Worm (Caenorhabditis elegans) whole organism, late embryonic: ENCODE data around the gene C56A3.8.

Source experiments
- C08G9.2 ChIP-seq: sonication (generic microtip); optimal IDR thresholded peaks from 2 replicates; lab custom pipeline; 2016; ENCODE audit warnings: mild to moderate bottlenecking, missing genetic modification characterization, moderate library complexity, missing compliant biosample characterization
- C38D4.7 ChIP-seq: fragments of 200-800 bp; sonication (Bioruptor generic); optimal IDR thresholded peaks from 2 replicates; lab custom pipeline; 2018; ENCODE audit warnings: mild to moderate bottlenecking, missing genetic modification characterization, moderate library complexity, missing compliant biosample characterization
- F13H6.1 ChIP-seq: sonication (generic microtip); optimal IDR thresholded peaks from 2 replicates; lab custom pipeline; 2016; ENCODE audit warnings: missing genetic modification characterization, missing compliant biosample characterization
- K09A11.1 ChIP-seq: sonication (generic microtip); optimal IDR thresholded peaks from 2 replicates; lab custom pipeline; 2017; ENCODE audit warnings: antibody characterized with exemption, mild to moderate bottlenecking, missing genetic modification characterization, missing compliant biosample characterization; ENCODE audit not compliant: insufficient read depth
- T23F11.4 ChIP-seq: fragments of 200-800 bp; sonication (Bioruptor generic); optimal IDR thresholded peaks from 2 replicates; lab custom pipeline; 2018; ENCODE audit warnings: mild to moderate bottlenecking, missing genetic modification characterization, missing compliant biosample characterization
- ahr-1 ChIP-seq: sonication (generic microtip); optimal IDR thresholded peaks from 2 replicates; lab custom pipeline; 2016; ENCODE audit warnings: missing genetic modification characterization, missing compliant biosample characterization
- ama-1 ChIP-seq: fragments of 150-350 bp; optimal IDR thresholded peaks from 2 replicates; lab custom pipeline; 2014
- ceh-18 ChIP-seq: sonication (generic microtip); optimal IDR thresholded peaks from 2 replicates; lab custom pipeline; 2016; ENCODE audit warnings: missing genetic modification characterization, missing compliant biosample characterization
- ceh-2 ChIP-seq: sonication (generic microtip); optimal IDR thresholded peaks from 2 replicates; lab custom pipeline; 2016; ENCODE audit warnings: missing genotype, missing genetic modification characterization, missing compliant biosample characterization
- ceh-22 ChIP-seq: sonication (generic microtip); optimal IDR thresholded peaks from 2 replicates; lab custom pipeline; 2017; ENCODE audit warnings: missing biosample characterization, missing genetic modification characterization
- ceh-24 ChIP-seq: sonication (generic microtip); optimal IDR thresholded peaks from 2 replicates; lab custom pipeline; 2016; ENCODE audit warnings: mild to moderate bottlenecking, missing genetic modification characterization, missing compliant biosample characterization
- ceh-30 ChIP-seq: fragments of 150-350 bp; optimal IDR thresholded peaks from 2 replicates; lab custom pipeline; 2014; ENCODE audit warnings: missing biosample characterization, missing genetic modification characterization
- ceh-31 ChIP-seq: sonication (generic microtip); optimal IDR thresholded peaks from 2 replicates; lab custom pipeline; 2016; ENCODE audit warnings: missing genetic modification characterization, missing compliant biosample characterization
- ceh-48 ChIP-seq: sonication (generic microtip); optimal IDR thresholded peaks from 2 replicates; lab custom pipeline; 2016; ENCODE audit warnings: missing genetic modification characterization, inconsistent platforms, missing compliant biosample characterization
- ceh-6 ChIP-seq: fragments of 200-800 bp; sonication (Bioruptor generic); optimal IDR thresholded peaks from 2 replicates; lab custom pipeline; 2018; ENCODE audit warnings: mild to moderate bottlenecking, missing genetic modification characterization, missing compliant biosample characterization
- dve-1 ChIP-seq: sonication (generic microtip); optimal IDR thresholded peaks from 2 replicates; lab custom pipeline; 2017; ENCODE audit warnings: antibody characterized with exemption, mild to moderate bottlenecking, missing genetic modification characterization, missing compliant biosample characterization
- elt-2 ChIP-seq: sonication (generic microtip); optimal IDR thresholded peaks from 2 replicates; lab custom pipeline; 2016; ENCODE audit warnings: missing genetic modification reagents, missing genetic modification characterization, missing compliant biosample characterization
- elt-4 ChIP-seq: sonication (generic microtip); optimal IDR thresholded peaks from 2 replicates; lab custom pipeline; 2016; ENCODE audit warnings: missing genetic modification characterization, missing compliant biosample characterization
- eyg-1 ChIP-seq: sonication (generic microtip); optimal IDR thresholded peaks from 2 replicates; lab custom pipeline; 2016; ENCODE audit warnings: missing genotype, missing genetic modification characterization, missing compliant biosample characterization
- fax-1 ChIP-seq: sonication (generic microtip); optimal IDR thresholded peaks from 2 replicates; lab custom pipeline; 2016; ENCODE audit warnings: missing genotype, missing genetic modification characterization, missing compliant biosample characterization
- fkh-10 ChIP-seq: fragments of 150-350 bp; optimal IDR thresholded peaks from 2 replicates; lab custom pipeline; 2014; ENCODE audit warnings: missing biosample characterization, missing genetic modification reagents, missing genetic modification characterization
- gmeb-2 ChIP-seq: sonication (generic microtip); optimal IDR thresholded peaks from 2 replicates; lab custom pipeline; 2016; ENCODE audit warnings: missing genetic modification characterization, inconsistent platforms, missing compliant biosample characterization
- hlh-15 ChIP-seq: sonication (generic microtip); optimal IDR thresholded peaks from 2 replicates; lab custom pipeline; 2016; ENCODE audit warnings: missing genetic modification characterization, missing compliant biosample characterization
- hlh-30 ChIP-seq: sonication (generic microtip); optimal IDR thresholded peaks from 2 replicates; lab custom pipeline; 2017; ENCODE audit warnings: antibody characterized with exemption, missing genetic modification characterization, missing compliant biosample characterization; ENCODE audit not compliant: insufficient read depth
- hlh-8 ChIP-seq: sonication (generic microtip); optimal IDR thresholded peaks from 2 replicates; lab custom pipeline; 2016; ENCODE audit warnings: missing genotype, missing genetic modification characterization, missing compliant biosample characterization
- lim-6 ChIP-seq: sonication (generic microtip); optimal IDR thresholded peaks from 2 replicates; lab custom pipeline; 2016; ENCODE audit warnings: missing genetic modification characterization, missing compliant biosample characterization
- lin-11 ChIP-seq: fragments of 200-800 bp; sonication (Bioruptor generic); optimal IDR thresholded peaks from 2 replicates; lab custom pipeline; 2018; ENCODE audit warnings: mild to moderate bottlenecking, missing genetic modification characterization, missing compliant biosample characterization
- madf-2 ChIP-seq: sonication (generic microtip); optimal IDR thresholded peaks from 2 replicates; lab custom pipeline; 2017; ENCODE audit warnings: missing genetic modification characterization, missing compliant biosample characterization
- nfya-1 ChIP-seq: sonication (generic microtip); optimal IDR thresholded peaks from 2 replicates; lab custom pipeline; 2017; ENCODE audit warnings: missing genetic modification characterization, mild to moderate bottlenecking, missing compliant biosample characterization, antibody characterized with exemption, moderate library complexity
- nhr-11 ChIP-seq: fragments of 150-350 bp; optimal IDR thresholded peaks from 2 replicates; lab custom pipeline; 2014; ENCODE audit warnings: missing biosample characterization, missing genetic modification characterization
- nhr-232 ChIP-seq: sonication (generic microtip); optimal IDR thresholded peaks from 2 replicates; lab custom pipeline; 2016; ENCODE audit warnings: missing genetic modification characterization, missing compliant biosample characterization
- npax-4 ChIP-seq: sonication (generic microtip); optimal IDR thresholded peaks from 2 replicates; lab custom pipeline; 2016; ENCODE audit warnings: missing genetic modification characterization, missing compliant biosample characterization
- pag-3 ChIP-seq: sonication (generic microtip); optimal IDR thresholded peaks from 2 replicates; lab custom pipeline; 2016; ENCODE audit warnings: missing compliant biosample characterization, missing genetic modification characterization, borderline replicate concordance
- pat-9 ChIP-seq: fragments of 200-800 bp; sonication (Bioruptor generic); optimal IDR thresholded peaks from 2 replicates; lab custom pipeline; 2018; ENCODE audit warnings: mild to moderate bottlenecking, missing genetic modification characterization, moderate library complexity, missing compliant biosample characterization
- pax-1 ChIP-seq: fragments of 150-350 bp; optimal IDR thresholded peaks from 2 replicates; lab custom pipeline; 2014; ENCODE audit warnings: missing biosample characterization, missing genetic modification characterization
- pqm-1 ChIP-seq: sonication (generic microtip); optimal IDR thresholded peaks from 2 replicates; lab custom pipeline; 2016; ENCODE audit warnings: missing genetic modification characterization, missing compliant biosample characterization
- ref-2 ChIP-seq: sonication (generic microtip); optimal IDR thresholded peaks from 2 replicates; lab custom pipeline; 2016; ENCODE audit warnings: missing genetic modification characterization, missing compliant biosample characterization
- rnt-1 ChIP-seq: sonication (generic microtip); optimal IDR thresholded peaks from 2 replicates; lab custom pipeline; 2016; ENCODE audit warnings: missing genetic modification characterization, missing compliant biosample characterization
- sox-2 ChIP-seq: fragments of 200-800 bp; sonication (Bioruptor generic); IDR thresholded peaks from 2 replicates; pipeline ENCODE4 v1.3.6; 2022; ENCODE audit warnings: missing genetic modification reagents, missing genetic modification characterization, missing compliant biosample characterization
- syd-9 ChIP-seq: sonication (generic microtip); optimal IDR thresholded peaks from 2 replicates; lab custom pipeline; 2016; ENCODE audit warnings: mild to moderate bottlenecking, missing genetic modification characterization, moderate library complexity, missing compliant biosample characterization
- tbx-7 ChIP-seq: sonication (generic microtip); optimal IDR thresholded peaks from 2 replicates; lab custom pipeline; 2016; ENCODE audit warnings: missing genotype, missing genetic modification characterization, missing compliant biosample characterization
- ttx-3 ChIP-seq: sonication (generic microtip); optimal IDR thresholded peaks from 2 replicates; lab custom pipeline; 2016; ENCODE audit warnings: missing genetic modification reagents, missing genetic modification characterization, missing compliant biosample characterization
- unc-3 ChIP-seq, 2 experiments: fragments of 200-800 bp in 1 of 2; sonication (Bioruptor generic) in 1 of 2; sonication (generic microtip) in 1 of 2; conservative IDR thresholded peaks in 1 of 2; optimal IDR thresholded peaks in 1 of 2; 2 replicates each; pipeline versions ENCODE4 v1.3.6 to Lab custom; 2016 to 2022; ENCODE audit warnings: missing compliant biosample characterization in 2 of 2, missing genetic modification characterization in 2 of 2, missing genetic modification reagents in 1 of 2
- unc-42 ChIP-seq: sonication (generic microtip); optimal IDR thresholded peaks from 2 replicates; lab custom pipeline; 2016; ENCODE audit warnings: missing genotype, missing genetic modification characterization, missing compliant biosample characterization
- unc-55 ChIP-seq: sonication (generic microtip); optimal IDR thresholded peaks from 2 replicates; lab custom pipeline; 2017; ENCODE audit warnings: missing biosample characterization, missing genetic modification reagents, missing genetic modification characterization
- unc-86 ChIP-seq: sonication (generic microtip); optimal IDR thresholded peaks from 2 replicates; lab custom pipeline; 2016; ENCODE audit warnings: missing genetic modification characterization, missing compliant biosample characterization

The C56A3.8 gene

ce11 chrV:13556746-13557145 is 3.3 kb upstream of the C56A3.8 start, which contains the start of gene cav-2 (continued):
- TF ChIP-seq fkh-10 (GFP tag; lab: Kevin White, UChicago) (no peak), pat-9 (tag; lab: Kevin White, UChicago) (no peak), elt-4 (tag; lab: Kevin White, UChicago) (no peak), ceh-31 (tag; lab: Kevin White, UChicago) (peak; percentile 89), ceh-24 (no peak)

DNA sequence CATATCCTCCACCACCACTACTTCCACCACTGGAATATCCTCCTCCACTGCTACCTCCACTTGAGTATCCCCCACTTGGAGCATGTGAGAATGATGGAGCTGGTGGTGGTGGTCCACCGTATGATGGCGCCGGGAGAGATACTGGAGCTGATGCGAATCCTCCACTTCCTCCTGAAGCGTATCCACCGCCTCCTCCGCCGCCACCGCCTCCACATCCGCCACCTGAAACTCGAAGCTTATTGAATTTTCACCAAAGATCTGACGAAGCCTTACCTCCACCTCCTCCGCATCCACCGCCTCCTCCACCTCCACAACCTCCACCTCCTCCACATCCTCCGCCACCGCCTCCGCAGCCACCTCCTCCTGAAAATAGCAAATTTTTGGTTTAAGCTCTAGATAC is 2.7 kb downstream of the C56A3.8 start:
- TF ChIP-seq hlh-8 (tag; lab: Kevin White, UChicago) (no peak), unc-3 (GFP tag; conservative IDR thresholded peaks at IDR 0.05; lab: Robert Waterston, UW) (no peak), unc-3 (tag; optimal IDR thresholded peaks at IDR 0.05; lab: Kevin White, UChicago) (no peak), lin-11 (no peak)

DNA sequence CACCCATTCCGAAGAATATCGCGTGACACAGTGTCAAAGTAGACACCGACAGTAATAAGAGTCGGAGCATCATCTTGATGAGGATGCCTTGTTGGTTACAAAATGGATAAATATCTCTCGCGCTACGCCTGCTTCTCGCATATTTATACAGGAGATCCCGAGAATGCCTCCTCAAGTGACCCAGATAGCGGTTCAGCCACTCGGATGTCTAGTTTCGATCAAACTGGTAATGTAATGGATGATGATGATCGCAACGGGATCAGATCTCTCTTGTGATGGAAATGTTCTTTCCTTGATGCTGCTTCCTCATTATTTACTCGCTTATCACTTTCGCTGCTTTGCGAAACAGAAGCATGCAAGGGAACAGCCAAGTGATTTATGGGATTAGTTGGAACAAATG is 3.8 kb downstream of the C56A3.8 start, which contains the start of gene grl-17:
grl-17 (minus strand) TSS at position 101 of the 400 bp plus-strand sequence.
- TF ChIP-seq ahr-1 (tag; lab: Kevin White, UChicago) (no peak), rnt-1 (tag; lab: Kevin White, UChicago) (no peak), hlh-30 (tag; lab: Kevin White, UChicago) (no peak), hlh-15 (tag; lab: Kevin White, UChicago) (no peak), ceh-6 (GFP tag; lab: Kevin White, UChicago) (no peak)

DNA sequence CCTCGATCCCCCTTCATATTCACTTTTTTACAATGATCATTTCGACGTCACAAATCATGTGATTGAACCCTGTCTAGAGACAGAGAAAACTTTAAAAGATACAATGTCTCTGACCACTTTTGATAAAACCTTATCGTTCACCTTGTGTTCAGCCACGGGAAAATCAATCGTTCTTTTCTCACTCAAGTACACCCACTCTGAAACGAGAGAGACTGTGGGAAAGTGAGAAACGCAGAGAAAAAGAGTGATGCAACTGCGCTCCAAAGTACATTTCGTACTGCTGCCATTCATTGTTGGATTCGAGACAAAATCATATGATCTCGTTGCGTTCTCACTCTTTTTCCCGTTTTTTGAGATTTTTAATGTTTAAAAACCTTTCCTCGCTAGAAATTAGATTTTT is 5.1 kb downstream of the C56A3.8 start:
- TF ChIP-seq pax-1 (tag; lab: Kevin White, UChicago) = no peak
- TF ChIP-seq tbx-7 = no peak
- TF ChIP-seq F13H6.1 (tag; lab: Kevin White, UChicago) = no peak
- TF ChIP-seq C08G9.2 (tag; lab: Kevin White, UChicago) = no peak
- no peak for TF ChIP-seq K09A11.1
- TF ChIP-seq ceh-18 (tag; lab: Kevin White, UChicago) = peak; percentile 51
- TF ChIP-seq ceh-30 (tag; lab: Kevin White, UChicago) = no peak
- TF ChIP-seq lim-6 = no peak
- no peak for TF ChIP-seq ahr-1 (tag; lab: Kevin White, UChicago)
- peak; percentile 12 for TF ChIP-seq ceh-22 (tag; lab: Kevin White, UChicago)
- TF ChIP-seq elt-2 (tag; lab: Kevin White, UChicago) = peak; percentile 64
- TF ChIP-seq unc-86 (tag; lab: Kevin White, UChicago) = no peak
- peak; percentile 26 for TF ChIP-seq ceh-48 (tag; lab: Kevin White, UChicago)
- TF ChIP-seq unc-55 (GFP tag; lab: Kevin White, UChicago) = peak; percentile 45
- TF ChIP-seq ama-1 = no peak
- peak; percentile 94 for TF ChIP-seq hlh-30 (tag; lab: Kevin White, UChicago)
- TF ChIP-seq npax-4 = no peak
- no peak for TF ChIP-seq ref-2 (tag; lab: Kevin White, UChicago)
- no peak for TF ChIP-seq dve-1 (tag; lab: Kevin White, UChicago)
- TF ChIP-seq ttx-3 (tag; lab: Kevin White, UChicago) = no peak
- TF ChIP-seq sox-2 (GFP tag; lab: Robert Waterston, UW) = peak; percentile 15; the same call in 1 of the 2 replicates
- no peak for TF ChIP-seq hlh-8 (tag; lab: Kevin White, UChicago)
- no peak for TF ChIP-seq pag-3
- TF ChIP-seq nfya-1 (tag; lab: Kevin White, UChicago) = peak; percentile 67
- no peak for TF ChIP-seq ceh-2 (tag; lab: Kevin White, UChicago)
- TF ChIP-seq C38D4.7 (GFP tag; lab: Kevin White, UChicago) = no peak
- no peak for TF ChIP-seq fax-1
- TF ChIP-seq eyg-1 (tag; lab: Kevin White, UChicago) = no peak
- no peak for TF ChIP-seq syd-9 (tag; lab: Kevin White, UChicago)
- no peak for TF ChIP-seq ceh-6 (GFP tag; lab: Kevin White, UChicago)
- TF ChIP-seq elt-4 (tag; lab: Kevin White, UChicago) = no peak
- TF ChIP-seq T23F11.4 = no peak
- peak; percentile 5 for TF ChIP-seq unc-42 (tag; lab: Kevin White, UChicago)
- no peak for TF ChIP-seq gmeb-2 (tag; lab: Kevin White, UChicago)
- no peak for TF ChIP-seq nhr-11 (tag; lab: Kevin White, UChicago)
- peak; percentile 49 for TF ChIP-seq ceh-31 (tag; lab: Kevin White, UChicago)
- TF ChIP-seq nhr-232 (tag; lab: Kevin White, UChicago) = no peak
- TF ChIP-seq pqm-1 = no peak
- TF ChIP-seq madf-2 (tag; lab: Kevin White, UChicago) = no peak
